Worm (Caenorhabditis elegans): ENCODE data around the gene F38H4.3.

The F38H4.3 gene

ce11 chrIV:11857159-11857565 is 14.9 kb downstream of the F38H4.3 start (continued):
- TF ChIP-seq lim-7 (GFP tag; IDR thresholded peaks at IDR 0.05) (no peak), nhr-76 (tag; optimal IDR thresholded peaks at IDR 0.05) (no peak), set-16 (GFP tag; IDR thresholded peaks at IDR 0.05) (peak; percentile 87), ces-1 (GFP tag; optimal IDR thresholded peaks at IDR 0.05) (no peak), ZK546.5 (tag; optimal IDR thresholded peaks at IDR 0.05) (no peak), lin-39 (tag; optimal IDR thresholded peaks at IDR 0.05) (no peak), nhr-77 (tag; optimal IDR thresholded peaks at IDR 0.05) (peak; percentile 22), mep-1 (tag; optimal IDR thresholded peaks at IDR 0.05) (peak; percentile 81), tra-1 (GFP tag; IDR thresholded peaks at IDR 0.05) (0 out of 2 replicates have a peak, but pooled peaks have one; percentile 28), ceh-32 (tag; optimal IDR thresholded peaks at IDR 0.05; ENCODE audit: poor library complexity) (no peak), Y105C5A.15 (GFP tag; IDR thresholded peaks at IDR 0.05) (no peak), fkh-10 (GFP tag; optimal IDR thresholded peaks at IDR 0.05) (peak; percentile 83), zip-11 (GFP tag; IDR thresholded peaks at IDR 0.05) (no peak), zfp-2 (tag; optimal IDR thresholded peaks at IDR 0.05) (no peak), zag-1 (tag; optimal IDR thresholded peaks at IDR 0.05) (no peak), F26F4.8 (GFP tag; conservative IDR thresholded peaks at IDR 0.05) (no peak), fos-1 (tag; optimal IDR thresholded peaks at IDR 0.05) (no peak), nhr-42 (GFP tag; IDR thresholded peaks at IDR 0.05) (no peak), nhr-10 (tag; optimal IDR thresholded peaks at IDR 0.05) (no peak), nhr-102 (tag; optimal IDR thresholded peaks at IDR 0.05) (no peak), nhr-48 (tag; optimal IDR thresholded peaks at IDR 0.05) (no peak), mdl-1 (tag; optimal IDR thresholded peaks at IDR 0.05) (peak; percentile 29 to 54), D1046.2 (GFP tag; IDR thresholded peaks at IDR 0.05) (no peak), aha-1 (tag) (peak; percentile 96), ama-1 (optimal IDR thresholded peaks at IDR 0.05) (peak; percentile 67), dpl-1 (GFP tag; optimal IDR thresholded peaks at IDR 0.05) (peak; percentile 19), madf-9 (GFP tag; conservative IDR thresholded peaks at IDR 0.05) (0 out of 2 replicates have a peak, but pooled peaks have one; percentile 46), daf-12 (tag; optimal IDR thresholded peaks at IDR 0.05) (no peak), pha-4 (GFP tag; IDR thresholded peaks at IDR 0.05) (no peak; the same call in 1 of the 2 replicates), pha-4 (tag; optimal IDR thresholded peaks at IDR 0.05) (no peak), nhr-28 (tag; optimal IDR thresholded peaks at IDR 0.05) (peak; percentile 32), zfp-3 (GFP tag; conservative IDR thresholded peaks at IDR 0.05) (no peak), Y5F2A.4 (GFP tag; optimal IDR thresholded peaks at IDR 0.05) (no peak), php-3 (GFP tag; IDR thresholded peaks at IDR 0.05) (no peak), ceh-44 (GFP tag; IDR thresholded peaks at IDR 0.05) (peak; percentile 51; the same call in 1 of the 2 replicates), spr-1 (tag; optimal IDR thresholded peaks at IDR 0.05) (peak; percentile 45), ztf-7 (tag; optimal IDR thresholded peaks at IDR 0.05) (no peak), egl-43 (GFP tag; IDR thresholded peaks at IDR 0.05) (peak; percentile 69; the same call in 1 of the 2 replicates), ceh-82 (tag; optimal IDR thresholded peaks at IDR 0.05) (no peak), hif-1 (tag; optimal IDR thresholded peaks at IDR 0.05) (peak in 1 of 2 experiments; percentile 56), ceh-62 (tag; optimal IDR thresholded peaks at IDR 0.05) (no peak), dmd-8 (GFP tag; IDR thresholded peaks at IDR 0.05) (no peak), F49E8.2 (tag; optimal IDR thresholded peaks at IDR 0.05; ENCODE audit: borderline replicate concordance) (no peak), nhr-41 (GFP tag; IDR thresholded peaks at IDR 0.05) (no peak), lin-38 (GFP tag; IDR thresholded peaks at IDR 0.05) (peak; percentile 66), lsy-2 (tag; optimal IDR thresholded peaks at IDR 0.05) (peak; percentile 55 to 79), unc-39 (tag; optimal IDR thresholded peaks at IDR 0.05) (no peak), egl-27 (tag; optimal IDR thresholded peaks at IDR 0.05) (no peak), dmd-6 (GFP tag; IDR thresholded peaks at IDR 0.05) (peak; percentile 46), hmg-1.1 (GFP tag; IDR thresholded peaks at IDR 0.05) (peak; percentile 90), gei-8 (GFP tag; optimal IDR thresholded peaks at IDR 0.05) (no peak), unc-130 (GFP tag; optimal IDR thresholded peaks at IDR 0.05) (no peak), ZK337.2 (GFP tag; IDR thresholded peaks at IDR 0.05) (no peak)

All from whole organism, L4 larva.